Comparison of ENCODE assay signal across 3 worm cellular contexts in the genomic region with DNA sequence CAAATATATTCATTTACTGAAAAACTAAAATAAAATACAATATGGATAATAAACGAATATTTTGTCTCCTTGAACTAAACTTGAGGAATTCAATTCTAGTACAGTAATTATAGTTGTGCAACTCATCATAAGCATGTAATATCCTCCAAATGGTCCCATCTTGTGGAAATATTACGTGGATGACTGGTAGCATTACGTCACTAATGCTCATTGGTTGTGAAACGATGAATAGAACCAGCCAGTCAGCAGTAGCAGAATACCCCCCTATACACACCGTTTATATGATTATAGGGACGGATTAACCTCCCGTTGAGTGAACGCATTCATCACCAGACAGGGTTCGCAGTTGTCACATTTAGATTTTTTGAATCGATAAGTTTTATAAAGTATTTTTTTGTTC.
A peak's percentile ranks its signal among the peaks of the same experiment; 100 is the strongest.
TF ChIP-seq lines count a peak whose summit lies in the region.

No protein-coding gene starts in this region.

TF ChIP-seq in whole organism, L2 larva, 48 proteins besides CTCF, POLR2A, EP300 and RAD21:
- peak; percentile 4 for TF ChIP-seq ceh-16 (tag; optimal IDR thresholded peaks at IDR 0.05; lab: Kevin White, UChicago)
- TF ChIP-seq gmeb-1 (tag; optimal IDR thresholded peaks at IDR 0.05; lab: Kevin White, UChicago), result no peak
- no peak for TF ChIP-seq ztf-11 (tag; optimal IDR thresholded peaks at IDR 0.05; lab: Kevin White, UChicago)
- no peak for TF ChIP-seq sma-3 (GFP tag; optimal IDR thresholded peaks at IDR 0.05; lab: Kevin White, UChicago)

TF ChIP-seq in whole organism, late embryonic, 69 proteins besides CTCF, POLR2A, EP300 and RAD21:
- TF ChIP-seq tbx-2 (tag; optimal IDR thresholded peaks at IDR 0.05; lab: Kevin White, UChicago), result peak; percentile 17
- no peak for TF ChIP-seq ceh-34 (tag; optimal IDR thresholded peaks at IDR 0.05; lab: Kevin White, UChicago)

TF ChIP-seq in whole organism, mixed stage, embryonic, 35 proteins besides CTCF, POLR2A, EP300 and RAD21:
- TF ChIP-seq sem-2 (GFP tag; optimal IDR thresholded peaks at IDR 0.05; lab: Kevin White, UChicago) (no peak), mep-1 (tag; optimal IDR thresholded peaks at IDR 0.05; lab: Kevin White, UChicago) (no peak), ham-2 (GFP tag; optimal IDR thresholded peaks at IDR 0.05; lab: Kevin White, UChicago) (no peak), unc-62 (GFP tag; optimal IDR thresholded peaks at IDR 0.05; lab: Kevin White, UChicago) (peak; percentile 23), nhr-12 (tag; optimal IDR thresholded peaks at IDR 0.05; lab: Kevin White, UChicago) (no peak), nhr-28 (tag; optimal IDR thresholded peaks at IDR 0.05; lab: Kevin White, UChicago) (no peak), flh-1 (GFP tag; optimal IDR thresholded peaks at IDR 0.05; lab: Kevin White, UChicago) (no peak), blmp-1 (tag; optimal IDR thresholded peaks at IDR 0.05; lab: Kevin White, UChicago) (no peak), lsy-2 (tag; optimal IDR thresholded peaks at IDR 0.05; lab: Kevin White, UChicago) (no peak), cnd-1 (tag; optimal IDR thresholded peaks at IDR 0.05; lab: Kevin White, UChicago) (no peak), M03D4.4 (tag; optimal IDR thresholded peaks at IDR 0.05; lab: Kevin White, UChicago) (no peak), bed-3 (GFP tag; optimal IDR thresholded peaks at IDR 0.05; lab: Kevin White, UChicago) (no peak), pha-4 (tag; optimal IDR thresholded peaks at IDR 0.05; lab: Kevin White, UChicago) (no peak), lin-32 (GFP tag; optimal IDR thresholded peaks at IDR 0.05; lab: Kevin White, UChicago) (no peak), unc-39 (tag; optimal IDR thresholded peaks at IDR 0.05; lab: Kevin White, UChicago) (no peak), ceh-83 (GFP tag; optimal IDR thresholded peaks at IDR 0.05; lab: Kevin White, UChicago) (no peak), elt-1 (tag; optimal IDR thresholded peaks at IDR 0.05; lab: Kevin White, UChicago; ENCODE audit: borderline replicate concordance, insufficient read depth) (no peak), ceh-43 (GFP tag; optimal IDR thresholded peaks at IDR 0.05; lab: Kevin White, UChicago) (no peak), ces-1 (GFP tag; optimal IDR thresholded peaks at IDR 0.05; lab: Kevin White, UChicago) (peak; percentile 26), lin-13 (tag; optimal IDR thresholded peaks at IDR 0.05; lab: Kevin White, UChicago) (no peak), hlh-1 (tag; optimal IDR thresholded peaks at IDR 0.05; lab: Kevin White, UChicago) (no peak), nhr-237 (tag; optimal IDR thresholded peaks at IDR 0.05; lab: Kevin White, UChicago) (no peak), mls-2 (tag; optimal IDR thresholded peaks at IDR 0.05; lab: Kevin White, UChicago) (no peak), nhr-76 (tag; optimal IDR thresholded peaks at IDR 0.05; lab: Kevin White, UChicago) (no peak), nhr-2 (tag; optimal IDR thresholded peaks at IDR 0.05; lab: Kevin White, UChicago) (peak; percentile 91), sptf-1 (tag; optimal IDR thresholded peaks at IDR 0.05; lab: Kevin White, UChicago) (no peak), elt-3 (tag; optimal IDR thresholded peaks at IDR 0.05; lab: Kevin White, UChicago) (no peak), tbx-8 (GFP tag; optimal IDR thresholded peaks at IDR 0.05; lab: Kevin White, UChicago) (no peak), snpc-4 (tag; optimal IDR thresholded peaks at IDR 0.05; lab: Kevin White, UChicago) (no peak), drap-1 (GFP tag; optimal IDR thresholded peaks at IDR 0.05; lab: Kevin White, UChicago) (no peak), unc-120 (tag; optimal IDR thresholded peaks at IDR 0.05; lab: Kevin White, UChicago; ENCODE audit: poor library complexity, severe bottlenecking) (no peak), zip-8 (tag; optimal IDR thresholded peaks at IDR 0.05; lab: Kevin White, UChicago) (peak; percentile 89), mab-5 (tag; optimal IDR thresholded peaks at IDR 0.05; lab: Kevin White, UChicago) (no peak), ceh-39 (tag; optimal IDR thresholded peaks at IDR 0.05; lab: Kevin White, UChicago) (peak; percentile 50), ztf-11 (tag; optimal IDR thresholded peaks at IDR 0.05; lab: Kevin White, UChicago) (peak; percentile 6)
TF ChIP-seq in whole organism, mixed stage, embryonic: peak in this region for 6.
